Fruit fly (Drosophila melanogaster) whole organism, embryonic: ENCODE measurements around the gene CG5254.

ENCODE experiments used
- CG10959 ChIP-seq: fragments of 200-800 bp; sonication (Bioruptor generic); IDR thresholded peaks from 2 replicates; pipeline ENCODE4 v1.3.6; 2022; ENCODE audit warnings: missing biosample characterization, missing genetic modification characterization
- CG11695 ChIP-seq: fragments of 200-800 bp; sonication (Bioruptor generic); IDR thresholded peaks from 3 replicates; pipeline ENCODE4 v1.3.6; 2022; ENCODE audit warnings: missing biosample characterization, missing genetic modification characterization
- CG12391 ChIP-seq: fragments of 200-800 bp; sonication (Bioruptor generic); optimal IDR thresholded peaks from 3 replicates; lab custom pipeline; 2018; ENCODE audit warnings: missing biosample characterization, mild to moderate bottlenecking, missing genetic modification characterization, moderate library complexity
- CG13287 ChIP-seq: fragments of 200-800 bp; sonication (Bioruptor generic); IDR thresholded peaks from 2 replicates; pipeline ENCODE4 v1.3.6; 2022; ENCODE audit warnings: missing biosample characterization, missing genetic modification characterization; ENCODE audit not compliant: partially characterized antibody
- CG1529 ChIP-seq: fragments of 200-800 bp; sonication (Bioruptor generic); optimal IDR thresholded peaks from 3 replicates; lab custom pipeline; 2018; ENCODE audit warnings: missing biosample characterization, missing genetic modification characterization
- CG15514 ChIP-seq: fragments of 200-800 bp; sonication (Bioruptor generic); optimal IDR thresholded peaks from 3 replicates; lab custom pipeline; 2017; ENCODE audit warnings: missing biosample characterization, missing genetic modification characterization, mild to moderate bottlenecking, moderate library complexity, missing genetic modification reagents
- CG1602 ChIP-seq: fragments of 200-800 bp; sonication (Bioruptor generic); optimal IDR thresholded peaks from 3 replicates; lab custom pipeline; 2016; ENCODE audit warnings: missing biosample characterization, missing genetic modification characterization
- CG16813 ChIP-seq: fragments of 200-800 bp; sonication (Bioruptor generic); IDR thresholded peaks from 3 replicates; pipeline ENCODE4 v1.3.6; 2022; ENCODE audit warnings: missing biosample characterization, missing genetic modification characterization; ENCODE audit not compliant: partially characterized antibody
- CG16815 ChIP-seq: fragments of 200-800 bp; sonication (Bioruptor generic); optimal IDR thresholded peaks from 3 replicates; lab custom pipeline; 2017; ENCODE audit warnings: missing biosample characterization, mild to moderate bottlenecking, missing genetic modification characterization
- CG16863 ChIP-seq: fragments of 200-800 bp; sonication (Bioruptor generic); optimal IDR thresholded peaks from 3 replicates; lab custom pipeline; 2016; ENCODE audit warnings: missing biosample characterization, missing genetic modification characterization
- CG17912 ChIP-seq: fragments of 200-800 bp; sonication (Bioruptor generic); optimal IDR thresholded peaks from 2 replicates; lab custom pipeline; 2018; ENCODE audit warnings: missing biosample characterization, mild to moderate bottlenecking, missing genetic modification characterization
- CG2120 ChIP-seq: fragments of 200-800 bp; sonication (Bioruptor generic); optimal IDR thresholded peaks from 3 replicates; lab custom pipeline; 2016; ENCODE audit warnings: missing biosample characterization, missing genetic modification characterization
- CG31388 ChIP-seq: fragments of 200-800 bp; sonication (Bioruptor generic); optimal IDR thresholded peaks from 2 replicates; lab custom pipeline; 2016; ENCODE audit warnings: missing biosample characterization, missing genetic modification characterization
- CG33213 ChIP-seq: fragments of 200-800 bp; sonication (Bioruptor generic); optimal IDR thresholded peaks from 3 replicates; lab custom pipeline; 2016; ENCODE audit warnings: missing biosample characterization, missing genetic modification characterization
- CG43689 ChIP-seq: fragments of 200-800 bp; sonication (Bioruptor generic); IDR thresholded peaks from 2 replicates; pipeline ENCODE4 v1.3.6; 2022; ENCODE audit warnings: missing biosample characterization, missing genetic modification characterization
- CG4404 ChIP-seq: fragments of 200-800 bp; sonication (Bioruptor generic); IDR thresholded peaks from 2 replicates; pipeline ENCODE4 v1.3.6; 2022; ENCODE audit warnings: missing biosample characterization, missing genetic modification characterization
- CG6254 ChIP-seq: fragments of 200-800 bp; sonication (Bioruptor generic); optimal IDR thresholded peaks from 3 replicates; lab custom pipeline; 2017; ENCODE audit warnings: mild to moderate bottlenecking, missing biosample characterization, missing genetic modification reagents, missing genetic modification characterization
- CG6689 ChIP-seq: fragments of 200-800 bp; sonication (Bioruptor generic); IDR thresholded peaks from 2 replicates; pipeline ENCODE4 v1.3.6; 2022; ENCODE audit warnings: missing biosample characterization, missing genetic modification characterization
- CG6765 ChIP-seq: fragments of 200-800 bp; sonication (Bioruptor generic); optimal IDR thresholded peaks from 3 replicates; lab custom pipeline; 2017; ENCODE audit warnings: missing biosample characterization, mild to moderate bottlenecking, missing genetic modification characterization
- CG7357 ChIP-seq: fragments of 200-800 bp; sonication (Bioruptor generic); IDR thresholded peaks from 3 replicates; pipeline ENCODE4 v1.3.6; 2022; ENCODE audit warnings: missing biosample characterization, missing genetic modification characterization
- CG7556 ChIP-seq: fragments of 200-800 bp; sonication (Bioruptor generic); optimal IDR thresholded peaks from 2 replicates; lab custom pipeline; 2017; ENCODE audit warnings: missing biosample characterization, mild to moderate bottlenecking, missing genetic modification characterization
- CG7928 ChIP-seq: fragments of 200-800 bp; sonication (Bioruptor generic); optimal IDR thresholded peaks from 2 replicates; lab custom pipeline; 2017; ENCODE audit warnings: missing biosample characterization, mild to moderate bottlenecking, missing genetic modification characterization
- CG8089 ChIP-seq: fragments of 200-800 bp; sonication (Bioruptor generic); optimal IDR thresholded peaks from 3 replicates; lab custom pipeline; 2016; ENCODE audit warnings: missing biosample characterization, missing genetic modification characterization
- CTCF ChIP-seq: fragments of 200-800 bp; sonication (Bioruptor generic); optimal IDR thresholded peaks from 2 replicates; lab custom pipeline; 2017; ENCODE audit warnings: missing biosample characterization, mild to moderate bottlenecking, missing genetic modification characterization, moderate library complexity
- D19B ChIP-seq: fragments of 200-800 bp; sonication (Bioruptor generic); optimal IDR thresholded peaks from 2 replicates; lab custom pipeline; 2017; ENCODE audit warnings: missing biosample characterization, mild to moderate bottlenecking, missing genetic modification characterization
- H2.0 ChIP-seq: fragments of 200-800 bp; sonication (Bioruptor generic); IDR thresholded peaks from 2 replicates; pipeline ENCODE4 v1.3.6; 2022; ENCODE audit warnings: missing biosample characterization, missing genetic modification characterization
- HmgZ ChIP-seq: fragments of 200-800 bp; sonication (Bioruptor generic); optimal IDR thresholded peaks from 2 replicates; lab custom pipeline; 2018; ENCODE audit warnings: missing biosample characterization, mild to moderate bottlenecking, missing genetic modification characterization
- Hr39 ChIP-seq: fragments of >200 bp; optimal IDR thresholded peaks from 2 replicates; lab custom pipeline; 2017
- Mes4 ChIP-seq: fragments of 200-800 bp; sonication (Bioruptor generic); optimal IDR thresholded peaks from 2 replicates; lab custom pipeline; 2016; ENCODE audit warnings: missing biosample characterization, missing genetic modification characterization
- Neu2 ChIP-seq: fragments of 200-800 bp; sonication (Bioruptor generic); optimal IDR thresholded peaks from 3 replicates; lab custom pipeline; 2016; ENCODE audit warnings: missing biosample characterization, missing genetic modification characterization, borderline replicate concordance
- Sry-β ChIP-seq: fragments of 200-800 bp; sonication (Bioruptor generic); optimal IDR thresholded peaks from 2 replicates; lab custom pipeline; 2018; ENCODE audit warnings: missing biosample characterization, mild to moderate bottlenecking, missing genetic modification characterization, moderate library complexity
- Tbp ChIP-seq: fragments of >200 bp; optimal IDR thresholded peaks from 2 replicates; lab custom pipeline; 2018; ENCODE audit warnings: missing biosample characterization, missing genetic modification characterization
- ap ChIP-seq: fragments of 200-800 bp; sonication (Bioruptor generic); IDR thresholded peaks from 2 replicates; pipeline ENCODE4 v1.3.6; 2022; ENCODE audit warnings: missing biosample characterization, missing genetic modification characterization
- az2 ChIP-seq: fragments of 200-800 bp; sonication (Bioruptor generic); optimal IDR thresholded peaks from 3 replicates; lab custom pipeline; 2016; ENCODE audit warnings: missing biosample characterization, missing genetic modification characterization
- bab2 ChIP-seq: fragments of 200-800 bp; sonication (Bioruptor generic); optimal IDR thresholded peaks from 2 replicates; lab custom pipeline; 2016; ENCODE audit warnings: missing biosample characterization, missing genetic modification characterization
- cas ChIP-seq: fragments of 200-800 bp; sonication (Bioruptor generic); IDR thresholded peaks from 2 replicates; pipeline ENCODE4 v1.3.6; 2022; ENCODE audit warnings: missing biosample characterization, missing genetic modification characterization
- chinmo ChIP-seq: fragments of 200-800 bp; sonication (Bioruptor generic); IDR thresholded peaks from 4 replicates; pipeline ENCODE4 v1.3.6; 2022; ENCODE audit warnings: missing biosample characterization, missing genetic modification characterization; ENCODE audit not compliant: partially characterized antibody
- crc ChIP-seq: fragments of 200-800 bp; sonication (Bioruptor generic); optimal IDR thresholded peaks from 2 replicates; lab custom pipeline; 2016; ENCODE audit warnings: missing biosample characterization, missing genetic modification characterization
- emc ChIP-seq: fragments of 200-800 bp; sonication (Bioruptor generic); optimal IDR thresholded peaks from 2 replicates; lab custom pipeline; 2016; ENCODE audit warnings: missing biosample characterization, missing genetic modification characterization
- fu2 ChIP-seq: fragments of 200-800 bp; sonication (Bioruptor generic); optimal IDR thresholded peaks from 2 replicates; lab custom pipeline; 2016; ENCODE audit warnings: missing biosample characterization, missing genetic modification characterization
- her ChIP-seq: fragments of 200-800 bp; sonication (Bioruptor generic); optimal IDR thresholded peaks from 2 replicates; lab custom pipeline; 2016; ENCODE audit warnings: missing biosample characterization, missing genetic modification characterization
- insv ChIP-seq, 2 experiments: fragments of 200-800 bp; sonication (Bioruptor generic); optimal IDR thresholded peaks; 3 replicates each; lab custom pipeline; 2016 to 2018; ENCODE audit warnings: missing biosample characterization in 2 of 2, missing genetic modification characterization in 2 of 2
- jigr1 ChIP-seq: fragments of 200-800 bp; sonication (Bioruptor generic); IDR thresholded peaks from 3 replicates; pipeline ENCODE4 v1.3.6; 2022; ENCODE audit warnings: missing biosample characterization, missing genetic modification characterization
- maf-S ChIP-seq: fragments of 200-800 bp; sonication (Bioruptor generic); optimal IDR thresholded peaks from 2 replicates; lab custom pipeline; 2016; ENCODE audit warnings: missing biosample characterization, missing genetic modification characterization
- nau ChIP-seq: fragments of 200-800 bp; sonication (Bioruptor generic); optimal IDR thresholded peaks from 3 replicates; lab custom pipeline; 2017; ENCODE audit warnings: missing biosample characterization, mild to moderate bottlenecking, missing genetic modification characterization, missing genetic modification reagents
- pb ChIP-seq: fragments of 200-800 bp; sonication (Bioruptor generic); optimal IDR thresholded peaks from 3 replicates; lab custom pipeline; 2016; ENCODE audit warnings: missing biosample characterization, missing genetic modification characterization
- pnt ChIP-seq: fragments of 200-800 bp; sonication (Bioruptor generic); optimal IDR thresholded peaks from 3 replicates; lab custom pipeline; 2016; ENCODE audit warnings: missing biosample characterization, missing genetic modification characterization
- rib ChIP-seq: fragments of 200-800 bp; sonication (Bioruptor generic); IDR thresholded peaks from 2 replicates; pipeline ENCODE4 v1.3.6; 2022; ENCODE audit warnings: missing biosample characterization, missing genetic modification characterization
- sug ChIP-seq: fragments of 200-800 bp; optimal IDR thresholded peaks from 2 replicates; lab custom pipeline; 2019; ENCODE audit warnings: missing biosample characterization, mild to moderate bottlenecking, missing genetic modification characterization, moderate library complexity
- tap ChIP-seq: fragments of 200-800 bp; optimal IDR thresholded peaks from 3 replicates; lab custom pipeline; 2019; ENCODE audit warnings: missing biosample characterization, mild to moderate bottlenecking, missing genetic modification characterization, moderate library complexity
- unpg ChIP-seq: fragments of 200-800 bp; sonication (Bioruptor generic); optimal IDR thresholded peaks from 3 replicates; lab custom pipeline; 2018; ENCODE audit warnings: missing biosample characterization, mild to moderate bottlenecking, missing genetic modification characterization, moderate library complexity
- zen2 ChIP-seq: fragments of 200-800 bp; sonication (Bioruptor generic); IDR thresholded peaks from 3 replicates; pipeline ENCODE4 v1.3.6; 2022; ENCODE audit warnings: missing biosample characterization, missing genetic modification characterization; ENCODE audit not compliant: partially characterized antibody

CG5254 gene

dm6 chrX:801157-801872 lies 51.2 kb downstream of the CG5254 start, which contains the start of gene Rbf (continued):
- TF ChIP-seq pb (GFP tag; lab: Kevin White, UChicago) = no peak
- TF ChIP-seq tap (tag; lab: Kevin White, UChicago) = no peak
- TF ChIP-seq her (GFP tag; lab: Kevin White, UChicago) = no peak
- no peak for TF ChIP-seq CG1602
- TF ChIP-seq CG31388 (GFP tag; lab: Kevin White, UChicago) = no peak
- no peak for TF ChIP-seq insv (GFP tag; optimal IDR thresholded peaks at IDR 0.05; lab: Kevin White, UChicago)
- no peak for TF ChIP-seq emc (GFP tag; lab: Kevin White, UChicago)
- TF ChIP-seq az2 (GFP tag; lab: Kevin White, UChicago) = no peak
- no peak for TF ChIP-seq CG6765 (GFP tag; lab: Kevin White, UChicago)
- peak; percentile 33 for TF ChIP-seq CG15514 (GFP tag; lab: Kevin White, UChicago)
- no peak for TF ChIP-seq jigr1
- TF ChIP-seq zen2 (GFP tag; lab: Robert Waterston, UW) = peak; percentile 46; the same call in 1 of the 3 replicates
- no peak for TF ChIP-seq CG6254 (GFP tag; lab: Kevin White, UChicago)
- TF ChIP-seq CG7556 (GFP tag; lab: Kevin White, UChicago) = no peak
- TF ChIP-seq CG2120 = peak; percentile 31
- TF ChIP-seq Tbp (GFP tag; lab: Kevin White, UChicago) = no peak
- no peak for TF ChIP-seq CG6689 (GFP tag; lab: Robert Waterston, UW)
- TF ChIP-seq CG8089 (GFP tag; lab: Kevin White, UChicago) = no peak
- TF ChIP-seq crc = no peak
- TF ChIP-seq Mes4 (GFP tag; lab: Kevin White, UChicago) = no peak
- TF ChIP-seq CG13287 (GFP tag; lab: Robert Waterston, UW) = peak; percentile 55; the same call in 1 of the 2 replicates
- TF ChIP-seq CG11695 (GFP tag; lab: Robert Waterston, UW) = no peak
- TF ChIP-seq CG16813 (GFP tag; lab: Robert Waterston, UW) = peak; percentile 62
- no peak for TF ChIP-seq unpg
- no peak for TF ChIP-seq nau (GFP tag; lab: Kevin White, UChicago)
- TF ChIP-seq Hr39 (lab: Kevin White, UChicago) = no peak
- TF ChIP-seq CG7928 (GFP tag; lab: Kevin White, UChicago) = peak; percentile 1
- TF ChIP-seq rib (GFP tag; lab: Robert Waterston, UW) = no peak
- no peak for TF ChIP-seq ap (GFP tag; lab: Robert Waterston, UW)
- TF ChIP-seq CG10959 (GFP tag; lab: Robert Waterston, UW) = no peak
- no peak for TF ChIP-seq CTCF (GFP tag; lab: Kevin White, UChicago)
- TF ChIP-seq CG16863 (GFP tag; lab: Kevin White, UChicago) = no peak
- no peak for TF ChIP-seq sug
- TF ChIP-seq Neu2 (GFP tag; lab: Kevin White, UChicago) = no peak
- TF ChIP-seq Sry-β (GFP tag; lab: Kevin White, UChicago) = no peak
- TF ChIP-seq chinmo (GFP tag; lab: Robert Waterston, UW) = no peak
- TF ChIP-seq CG4404 = no peak
- no peak for TF ChIP-seq maf-S (GFP tag; lab: Kevin White, UChicago)
- no peak for TF ChIP-seq H2.0
- no peak for TF ChIP-seq CG7357 (GFP tag; lab: Robert Waterston, UW)
- no peak for TF ChIP-seq HmgZ
- TF ChIP-seq CG33213 (GFP tag; lab: Kevin White, UChicago) = peak; percentile 5
- no peak for TF ChIP-seq CG16815 (GFP tag; lab: Kevin White, UChicago)
- TF ChIP-seq bab2 (GFP tag; lab: Kevin White, UChicago) = no peak
- TF ChIP-seq CG12391 (tag; lab: Kevin White, UChicago) = no peak
- TF ChIP-seq cas = no peak
- no peak for TF ChIP-seq CG1529 (GFP tag; lab: Kevin White, UChicago)
- TF ChIP-seq CG43689 = no peak
- no peak for TF ChIP-seq fu2 (GFP tag; lab: Kevin White, UChicago)
- no peak for TF ChIP-seq pnt (GFP tag; lab: Kevin White, UChicago)
- no peak for TF ChIP-seq D19B (GFP tag; lab: Kevin White, UChicago)
- no peak for TF ChIP-seq CG17912 (GFP tag; lab: Kevin White, UChicago)
